Fruit fly (Drosophila melanogaster): ENCODE results near the gene Ref1.

The Ref1 gene

DNA sequence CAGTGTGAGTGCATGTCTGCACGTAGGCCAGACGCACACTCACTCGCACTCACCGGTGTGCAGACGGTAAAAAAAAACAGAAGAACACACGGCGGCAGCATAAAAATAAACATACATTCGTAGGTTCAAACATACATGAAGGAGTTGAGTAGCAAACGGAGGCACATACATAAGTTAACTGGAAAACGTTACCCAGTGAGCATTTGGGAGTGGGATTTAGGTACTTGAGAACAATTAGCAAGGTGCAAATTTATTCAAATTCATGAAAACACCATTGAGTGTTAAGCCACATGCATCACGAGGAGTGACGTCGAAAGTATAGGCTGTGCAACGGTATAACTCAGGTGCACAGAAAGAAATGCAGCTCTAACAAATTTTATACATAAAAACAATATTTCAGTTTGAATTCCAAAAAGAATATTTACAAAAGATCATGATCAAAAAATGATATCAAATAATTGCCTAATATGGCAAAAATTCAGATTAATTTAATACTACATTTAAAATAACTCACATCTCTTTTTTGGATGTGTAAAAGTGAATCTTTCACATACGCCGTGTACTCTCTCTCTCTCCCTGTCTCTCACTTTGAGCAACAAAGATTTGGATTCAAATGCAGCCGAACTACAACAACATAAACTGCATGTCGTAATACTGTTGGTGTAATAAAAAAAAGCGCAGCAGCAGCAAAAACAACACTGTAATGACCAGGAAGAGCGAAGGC, 28.6 kb upstream of the Ref1 start (continued):
- TF ChIP-seq CG16779 (GFP tag; IDR thresholded peaks at IDR 0.05) (no peak), CG9876 (GFP tag; optimal IDR thresholded peaks at IDR 0.05) (peak; percentile 67), HLH3B (GFP tag; IDR thresholded peaks at IDR 0.05) (no peak), CG2120 (GFP tag; optimal IDR thresholded peaks at IDR 0.05) (peak; percentile 48), tx (GFP tag; optimal IDR thresholded peaks at IDR 0.05) (peak; percentile 85), ab (GFP tag; optimal IDR thresholded peaks at IDR 0.05) (peak; percentile 74), sna (GFP tag; IDR thresholded peaks at IDR 0.05; ENCODE audit: partially characterized antibody) (no peak), MBD-R2 (GFP tag; IDR thresholded peaks at IDR 0.05) (no peak), ssp (GFP tag; IDR thresholded peaks at IDR 0.05) (no peak), CG2199 (GFP tag; IDR thresholded peaks at IDR 0.05) (no peak), pb (GFP tag; optimal IDR thresholded peaks at IDR 0.05) (peak; percentile 82), Stat92E (GFP tag; optimal IDR thresholded peaks at IDR 0.05) (peak in 1 of 3 experiments; percentile 96), hth (optimal IDR thresholded peaks at IDR 0.05) (no peak), CG8765 (GFP tag; IDR thresholded peaks at IDR 0.05) (no peak), CG13775 (GFP tag; optimal IDR thresholded peaks at IDR 0.05) (peak; percentile 94), exex (tag; optimal IDR thresholded peaks at IDR 0.05) (peak; percentile 34), slou (GFP tag; optimal IDR thresholded peaks at IDR 0.05) (peak; percentile 69), so (GFP tag; IDR thresholded peaks at IDR 0.05) (no peak), sc (optimal IDR thresholded peaks at IDR 0.05) (no peak), sc (GFP tag; optimal IDR thresholded peaks at IDR 0.05) (peak; percentile 96), btn (GFP tag; optimal IDR thresholded peaks at IDR 0.05) (peak; percentile 91), wek (GFP tag; optimal IDR thresholded peaks at IDR 0.05) (peak; percentile 58), CG32767 (GFP tag; IDR thresholded peaks at IDR 0.05) (no peak), Neu2 (GFP tag; optimal IDR thresholded peaks at IDR 0.05; ENCODE audit: borderline replicate concordance) (peak; percentile 76), lov (optimal IDR thresholded peaks at IDR 0.05) (no peak), lov (GFP tag; IDR thresholded peaks at IDR 0.05) (no peak), ci (GFP tag; IDR thresholded peaks at IDR 0.05) (no peak), CG3163 (GFP tag; optimal IDR thresholded peaks at IDR 0.05) (peak; percentile 68), jigr1 (GFP tag; IDR thresholded peaks at IDR 0.05) (no peak), usp (GFP tag; optimal IDR thresholded peaks at IDR 0.05) (no peak), CG12744 (GFP tag; optimal IDR thresholded peaks at IDR 0.05) (peak; percentile 82), Blimp-1 (GFP tag; optimal IDR thresholded peaks at IDR 0.05) (peak; percentile 98), CG7271 (tag; optimal IDR thresholded peaks at IDR 0.05) (peak; percentile 94), CG9932 (GFP tag; IDR thresholded peaks at IDR 0.05) (no peak), CG17385 (GFP tag; optimal IDR thresholded peaks at IDR 0.05) (peak; percentile 93), fu2 (GFP tag; optimal IDR thresholded peaks at IDR 0.05) (peak; percentile 68), Scr (GFP tag; IDR thresholded peaks at IDR 0.05; ENCODE audit: partially characterized antibody) (no peak), BtbVII (GFP tag; optimal IDR thresholded peaks at IDR 0.05) (peak; percentile 60), Awh (GFP tag; IDR thresholded peaks at IDR 0.05) (no peak), HHEX (GFP tag; optimal IDR thresholded peaks at IDR 0.05) (peak; percentile 85), dimm (GFP tag; IDR thresholded peaks at IDR 0.05) (no peak), Hand (GFP tag; optimal IDR thresholded peaks at IDR 0.05) (peak; percentile 46), Sox100B (GFP tag; optimal IDR thresholded peaks at IDR 0.05) (peak; percentile 97), CG1792 (GFP tag; optimal IDR thresholded peaks at IDR 0.05) (peak; percentile 86), crp (GFP tag; optimal IDR thresholded peaks at IDR 0.05) (peak; percentile 41 to 60), CG31365 (tag; optimal IDR thresholded peaks at IDR 0.05) (peak; percentile 69), zfh2 (GFP tag; optimal IDR thresholded peaks at IDR 0.05) (no peak), nmo (GFP tag; optimal IDR thresholded peaks at IDR 0.05) (peak; percentile 99), CG4820 (GFP tag; optimal IDR thresholded peaks at IDR 0.05) (peak; percentile 97), CG17829 (tag; optimal IDR thresholded peaks at IDR 0.05) (peak; percentile 99), CG6813 (GFP tag; optimal IDR thresholded peaks at IDR 0.05) (peak; percentile 92)

All from whole organism, embryonic.